Worm (Caenorhabditis elegans) whole organism, young adult: Measurements from ENCODE around the gene H38K22.7.
A peak's percentile ranks its signal among the peaks of the same experiment; 100 is the strongest.

ENCODE experiments used
- B0019.2 ChIP-seq: fragments of 200-800 bp; sonication (Bioruptor generic); conservative IDR thresholded peaks from 2 replicates; pipeline ENCODE4 v1.3.6; 2022; ENCODE audit warnings: missing genetic modification reagents, missing genetic modification characterization, missing compliant biosample characterization
- B0336.3 ChIP-seq: fragments of 200-800 bp; sonication (Bioruptor generic); IDR thresholded peaks from 2 replicates; pipeline ENCODE4 v1.3.6; 2022; ENCODE audit warnings: missing genetic modification characterization, missing compliant biosample characterization
- F33H1.4 ChIP-seq: fragments of 200-800 bp; sonication (Bioruptor generic); IDR thresholded peaks from 2 replicates; pipeline ENCODE4 v1.3.6; 2022; ENCODE audit warnings: missing genetic modification reagents, missing genetic modification characterization, missing compliant biosample characterization
- F37B4.10 ChIP-seq: fragments of 200-800 bp; sonication (Bioruptor generic); IDR thresholded peaks from 2 replicates; pipeline ENCODE4 v1.3.6; 2022; ENCODE audit warnings: missing genetic modification characterization, missing compliant biosample characterization
- K11D2.4 ChIP-seq: fragments of 200-800 bp; sonication (Bioruptor generic); IDR thresholded peaks from 2 replicates; pipeline ENCODE4 v1.3.6; 2022; ENCODE audit warnings: missing genetic modification reagents, missing genetic modification characterization, missing compliant biosample characterization
- atf-7 ChIP-seq: sonication (generic microtip); optimal IDR thresholded peaks from 2 replicates; lab custom pipeline; 2017; ENCODE audit warnings: mild to moderate bottlenecking, missing genetic modification characterization, missing compliant biosample characterization
- cebp-2 ChIP-seq: fragments of 200-800 bp; sonication (Bioruptor generic); IDR thresholded peaks from 2 replicates; pipeline ENCODE4 v1.3.6; 2022; ENCODE audit warnings: missing genetic modification characterization, missing compliant biosample characterization
- ceh-27 ChIP-seq: fragments of 200-800 bp; sonication (Bioruptor generic); optimal IDR thresholded peaks from 2 replicates; lab custom pipeline; 2018; ENCODE audit warnings: mild to moderate bottlenecking, missing genetic modification characterization, moderate library complexity, missing compliant biosample characterization
- ceh-58 ChIP-seq: fragments of 200-800 bp; sonication (Bioruptor generic); IDR thresholded peaks from 2 replicates; pipeline ENCODE4 v1.3.6; 2022; ENCODE audit warnings: missing genetic modification characterization, missing compliant biosample characterization
- ceh-79 ChIP-seq: sonication (generic microtip); optimal IDR thresholded peaks from 2 replicates; lab custom pipeline; 2017; ENCODE audit warnings: mild to moderate bottlenecking, missing genetic modification characterization, missing compliant biosample characterization
- egrh-3 ChIP-seq: fragments of 200-800 bp; sonication (Bioruptor generic); IDR thresholded peaks from 2 replicates; pipeline ENCODE4 v1.3.6; 2022; ENCODE audit warnings: missing genetic modification reagents, missing genetic modification characterization, missing compliant biosample characterization
- ekl-4 ChIP-seq: fragments of 200-800 bp; sonication (Bioruptor generic); IDR thresholded peaks from 2 replicates; pipeline ENCODE4 v1.3.6; 2022; ENCODE audit warnings: missing genetic modification reagents, missing genetic modification characterization, missing compliant biosample characterization
- ets-4 ChIP-seq: fragments of 200-800 bp; sonication (Bioruptor generic); optimal IDR thresholded peaks from 2 replicates; lab custom pipeline; 2018; ENCODE audit warnings: mild to moderate bottlenecking, missing genetic modification characterization, missing compliant biosample characterization
- fkh-3 ChIP-seq: sonication (generic microtip); optimal IDR thresholded peaks from 2 replicates; lab custom pipeline; 2016; ENCODE audit warnings: mild to moderate bottlenecking, missing genetic modification characterization, missing compliant biosample characterization
- gei-17 ChIP-seq: fragments of 200-800 bp; sonication (Bioruptor generic); optimal IDR thresholded peaks from 2 replicates; lab custom pipeline; 2018; ENCODE audit warnings: mild to moderate bottlenecking, missing genetic modification characterization, missing compliant biosample characterization
- hrde-1 ChIP-seq: sonication (generic microtip); optimal IDR thresholded peaks from 2 replicates; lab custom pipeline; 2016; ENCODE audit warnings: missing genetic modification characterization, mild to moderate bottlenecking, missing compliant biosample characterization, moderate library complexity, missing genotype, missing genetic modification reagents, borderline replicate concordance
- hsf-1 ChIP-seq: fragments of 200-800 bp; sonication (Bioruptor generic); IDR thresholded peaks from 2 replicates; pipeline ENCODE4 v1.3.6; 2022; ENCODE audit warnings: missing genetic modification reagents, missing genetic modification characterization, missing compliant biosample characterization
- let-526 ChIP-seq: fragments of 200-800 bp; sonication (Bioruptor generic); IDR thresholded peaks from 2 replicates; pipeline ENCODE4 v1.3.6; 2022; ENCODE audit warnings: missing genetic modification reagents, missing genetic modification characterization, missing compliant biosample characterization
- let-607 ChIP-seq, 2 experiments: fragments of 200-800 bp in 1 of 2; sonication (Bioruptor generic) in 1 of 2; sonication (generic microtip) in 1 of 2; optimal IDR thresholded peaks; 2 replicates each; lab custom pipeline; 2016 to 2018; ENCODE audit warnings: mild to moderate bottlenecking in 2 of 2, missing compliant biosample characterization in 2 of 2, missing genetic modification characterization in 2 of 2, moderate library complexity in 2 of 2, missing genotype in 1 of 2
- lin-35 ChIP-seq, 3 experiments: fragments of 150-350 bp in 2 of 3; sonication (generic microtip) in 1 of 3; optimal IDR thresholded peaks; 2 replicates each; lab custom pipeline; 2014 to 2018; ENCODE audit warnings: missing biosample characterization in 3 of 3, missing genetic modification characterization in 3 of 3, missing genetic modification reagents in 3 of 3
- lin-40 ChIP-seq: sonication (generic microtip); optimal IDR thresholded peaks from 2 replicates; lab custom pipeline; 2016; ENCODE audit warnings: missing genetic modification characterization, mild to moderate bottlenecking, missing compliant biosample characterization, missing genotype, missing genetic modification reagents
- lin-54 ChIP-seq: fragments of 200-800 bp; sonication (Bioruptor generic); optimal IDR thresholded peaks from 2 replicates; lab custom pipeline; 2018; ENCODE audit warnings: mild to moderate bottlenecking, missing genetic modification characterization, missing compliant biosample characterization
- lsy-27 ChIP-seq: sonication (generic microtip); optimal IDR thresholded peaks from 2 replicates; lab custom pipeline; 2017; ENCODE audit warnings: missing genetic modification characterization, mild to moderate bottlenecking, missing compliant biosample characterization, antibody characterized with exemption, missing genotype, borderline replicate concordance; ENCODE audit not compliant: insufficient read depth
- madf-3 ChIP-seq: fragments of 200-800 bp; sonication (Bioruptor generic); IDR thresholded peaks from 2 replicates; pipeline ENCODE4 v1.3.6; 2022; ENCODE audit warnings: missing genetic modification reagents, missing genetic modification characterization, missing compliant biosample characterization
- madf-6 ChIP-seq: fragments of 200-800 bp; sonication (Bioruptor generic); IDR thresholded peaks from 2 replicates; pipeline ENCODE4 v1.3.6; 2022; ENCODE audit warnings: missing genetic modification reagents, missing genetic modification characterization, missing compliant biosample characterization
- mcd-1 ChIP-seq: fragments of 200-800 bp; sonication (Bioruptor generic); IDR thresholded peaks from 2 replicates; pipeline ENCODE4 v1.3.6; 2022; ENCODE audit warnings: missing genetic modification reagents, missing genetic modification characterization, missing compliant biosample characterization
- mel-28 ChIP-seq: sonication (generic microtip); optimal IDR thresholded peaks from 2 replicates; lab custom pipeline; 2016; ENCODE audit warnings: borderline replicate concordance, mild to moderate bottlenecking, missing genetic modification characterization, missing compliant biosample characterization
- nhr-80 ChIP-seq: sonication (generic microtip); optimal IDR thresholded peaks from 2 replicates; lab custom pipeline; 2016; ENCODE audit warnings: missing genetic modification characterization, missing compliant biosample characterization
- nhr-90 ChIP-seq: sonication (generic microtip); optimal IDR thresholded peaks from 2 replicates; lab custom pipeline; 2016; ENCODE audit warnings: missing genotype, mild to moderate bottlenecking, missing genetic modification characterization, missing compliant biosample characterization
- pbrm-1 ChIP-seq: fragments of 200-800 bp; sonication (Bioruptor generic); IDR thresholded peaks from 2 replicates; pipeline ENCODE4 v1.3.6; 2022; ENCODE audit warnings: missing genetic modification reagents, missing genetic modification characterization, missing compliant biosample characterization
- pha-4 ChIP-seq: fragments of 150-350 bp; sonication (generic microtip); optimal IDR thresholded peaks from 2 replicates; lab custom pipeline; 2014; ENCODE audit warnings: missing biosample characterization, missing genetic modification reagents, missing genetic modification characterization
- repo-1 ChIP-seq: sonication (generic microtip); optimal IDR thresholded peaks from 2 replicates; lab custom pipeline; 2017; ENCODE audit warnings: mild to moderate bottlenecking, missing genetic modification characterization, missing compliant biosample characterization
- sdz-38 ChIP-seq: sonication (generic microtip); optimal IDR thresholded peaks from 2 replicates; lab custom pipeline; 2016; ENCODE audit warnings: missing genotype, missing genetic modification characterization, missing compliant biosample characterization
- sea-2 ChIP-seq: fragments of 200-800 bp; sonication (Bioruptor generic); IDR thresholded peaks from 2 replicates; pipeline ENCODE4 v1.3.6; 2022; ENCODE audit warnings: missing genetic modification characterization, missing compliant biosample characterization
- snpc-4 ChIP-seq, 5 experiments: fragments of 150-350 bp in 1 of 5; sonication (generic microtip) in 4 of 5; optimal IDR thresholded peaks; 2 replicates each; lab custom pipeline; 2014 to 2018; ENCODE audit warnings: missing genetic modification characterization in 5 of 5, missing biosample characterization in 3 of 5, antibody characterized with exemption in 2 of 5, mild to moderate bottlenecking in 2 of 5, missing compliant biosample characterization in 2 of 5, missing genotype in 2 of 5, moderate library complexity in 2 of 5, missing genetic modification reagents in 1 of 5
- somi-1 ChIP-seq: fragments of 200-800 bp; sonication (Bioruptor generic); optimal IDR thresholded peaks from 2 replicates; lab custom pipeline; 2018; ENCODE audit warnings: mild to moderate bottlenecking, missing genetic modification characterization, missing compliant biosample characterization
- unc-62 ChIP-seq: fragments of 150-350 bp; optimal IDR thresholded peaks from 2 replicates; lab custom pipeline; 2014; ENCODE audit warnings: missing biosample characterization, missing genetic modification reagents, missing genetic modification characterization
- zfh-2 ChIP-seq: fragments of 200-800 bp; sonication (Bioruptor generic); conservative IDR thresholded peaks from 2 replicates; pipeline ENCODE4 v1.3.6; 2022; ENCODE audit warnings: missing genetic modification reagents, missing genetic modification characterization, missing compliant biosample characterization
- ztf-22 ChIP-seq: fragments of 200-800 bp; sonication (Bioruptor generic); optimal IDR thresholded peaks from 2 replicates; lab custom pipeline; 2018; ENCODE audit warnings: mild to moderate bottlenecking, missing genetic modification characterization, moderate library complexity, missing compliant biosample characterization
- ztf-25 ChIP-seq: fragments of 200-800 bp; sonication (Bioruptor generic); IDR thresholded peaks from 2 replicates; pipeline ENCODE4 v1.3.6; 2022; ENCODE audit warnings: missing genetic modification reagents, missing genetic modification characterization, missing compliant biosample characterization
- ztf-26 ChIP-seq: sonication (generic microtip); optimal IDR thresholded peaks from 2 replicates; lab custom pipeline; 2017; ENCODE audit warnings: missing genetic modification characterization, missing compliant biosample characterization
- ztf-28 ChIP-seq: fragments of 200-800 bp; sonication (Bioruptor generic); IDR thresholded peaks from 2 replicates; pipeline ENCODE4 v1.3.6; 2022; ENCODE audit warnings: missing genetic modification reagents, missing genetic modification characterization, missing compliant biosample characterization

H38K22.7 gene

ce11 chrIII:4284732-4285165 lies 36.8 kb upstream of the H38K22.7 start (continued):
- TF ChIP-seq mel-28 (tag; lab: Kevin White, UChicago) (no peak), B0336.3 (GFP tag; lab: Robert Waterston, UW) (peak; percentile 76), sdz-38 (tag; lab: Kevin White, UChicago) (no peak), nhr-90 (tag; lab: Kevin White, UChicago) (peak; percentile 54), F33H1.4 (GFP tag; lab: Robert Waterston, UW) (no peak), snpc-4 (GFP tag; optimal IDR thresholded peaks at IDR 0.05; lab: Kevin White, UChicago) (no peak), snpc-4 (tag; optimal IDR thresholded peaks at IDR 0.05; lab: Kevin White, UChicago) (peak in 3 of 4 experiments; percentile 20 to 57 (median 52)), F37B4.10 (GFP tag; lab: Robert Waterston, UW) (no peak), ztf-22 (GFP tag; lab: Kevin White, UChicago) (peak; percentile 24), fkh-3 (tag; lab: Kevin White, UChicago) (no peak), lin-54 (GFP tag; lab: Kevin White, UChicago) (peak; percentile 32), K11D2.4 (GFP tag; lab: Robert Waterston, UW) (peak; percentile 75), ets-4 (GFP tag; lab: Kevin White, UChicago) (peak; percentile 40), sea-2 (GFP tag; lab: Robert Waterston, UW) (no peak), ceh-79 (no peak), ztf-28 (GFP tag; lab: Robert Waterston, UW) (no peak), ceh-27 (GFP tag; lab: Kevin White, UChicago) (peak; percentile 51), madf-6 (GFP tag; lab: Robert Waterston, UW) (no peak), ekl-4 (GFP tag; lab: Robert Waterston, UW) (no peak), lin-35 (GFP tag; optimal IDR thresholded peaks at IDR 0.05; lab: Kevin White, UChicago) (no peak), ztf-26 (tag; lab: Kevin White, UChicago) (peak; percentile 75), let-607 (tag; optimal IDR thresholded peaks at IDR 0.05; lab: Kevin White, UChicago) (peak; percentile 55 to 58), pbrm-1 (GFP tag; lab: Robert Waterston, UW) (0 out of 2 replicates have a peak, but pooled peaks have one; percentile 52), nhr-80 (tag; lab: Kevin White, UChicago) (peak; percentile 88), B0019.2 (GFP tag; lab: Robert Waterston, UW) (no peak), cebp-2 (GFP tag; lab: Robert Waterston, UW) (no peak), lin-40 (tag; lab: Kevin White, UChicago) (peak; percentile 77), repo-1 (tag; lab: Kevin White, UChicago) (no peak), let-526 (GFP tag; lab: Robert Waterston, UW) (0 out of 2 replicates have a peak, but pooled peaks have one; percentile 60), zfh-2 (GFP tag; lab: Robert Waterston, UW) (peak; percentile 73), somi-1 (GFP tag; lab: Kevin White, UChicago) (peak; percentile 75), hsf-1 (GFP tag; lab: Robert Waterston, UW) (no peak), gei-17 (GFP tag; lab: Kevin White, UChicago) (peak; percentile 36), egrh-3 (GFP tag; lab: Robert Waterston, UW) (no peak), ceh-58 (GFP tag; lab: Robert Waterston, UW) (no peak), hrde-1 (no peak), atf-7 (peak; percentile 77), unc-62 (GFP tag; lab: Kevin White, UChicago) (peak; percentile 35), madf-3 (GFP tag; lab: Robert Waterston, UW) (no peak), ztf-25 (no peak), pha-4 (tag; lab: Kevin White, UChicago) (peak; percentile 57), mcd-1 (GFP tag; lab: Robert Waterston, UW) (peak; percentile 61), lsy-27 (tag; lab: Kevin White, UChicago) (no peak)
